Worm (Caenorhabditis elegans): ENCODE data around the gene F23F12.12.

ce11 chrIII:6489493-6489892 lies 18.4 kb upstream of the F23F12.12 start, which contains the start of gene rpt-3:
- TF ChIP-seq ces-1 (GFP tag; optimal IDR thresholded peaks at IDR 0.05) (no peak), unc-62 (GFP tag; optimal IDR thresholded peaks at IDR 0.05) (no peak), elt-3 (tag; optimal IDR thresholded peaks at IDR 0.05) (no peak), ztf-11 (tag; optimal IDR thresholded peaks at IDR 0.05) (no peak), snpc-4 (tag; optimal IDR thresholded peaks at IDR 0.05) (no peak), pha-4 (tag; optimal IDR thresholded peaks at IDR 0.05) (no peak), mls-2 (tag; optimal IDR thresholded peaks at IDR 0.05) (no peak), cnd-1 (tag; optimal IDR thresholded peaks at IDR 0.05) (no peak), blmp-1 (tag; optimal IDR thresholded peaks at IDR 0.05) (no peak), nhr-28 (tag; optimal IDR thresholded peaks at IDR 0.05) (no peak), lin-32 (GFP tag; optimal IDR thresholded peaks at IDR 0.05) (no peak), unc-120 (tag; optimal IDR thresholded peaks at IDR 0.05; ENCODE audit: poor library complexity, severe bottlenecking) (no peak)

All from whole organism, mixed stage, embryonic.